Fruit fly (Drosophila melanogaster) S2 (cell line): Measurements from ENCODE around the gene O-fut2.

Experiments used
- CG8478 ChIP-seq: fragments of >200 bp; optimal IDR thresholded peaks from 2 replicates; lab custom pipeline; 2018
- CTCF ChIP-seq, 2 experiments: fragments of >200 bp; optimal IDR thresholded peaks; 2 replicates each; lab custom pipeline; 2018

Gene O-fut2

DNA sequence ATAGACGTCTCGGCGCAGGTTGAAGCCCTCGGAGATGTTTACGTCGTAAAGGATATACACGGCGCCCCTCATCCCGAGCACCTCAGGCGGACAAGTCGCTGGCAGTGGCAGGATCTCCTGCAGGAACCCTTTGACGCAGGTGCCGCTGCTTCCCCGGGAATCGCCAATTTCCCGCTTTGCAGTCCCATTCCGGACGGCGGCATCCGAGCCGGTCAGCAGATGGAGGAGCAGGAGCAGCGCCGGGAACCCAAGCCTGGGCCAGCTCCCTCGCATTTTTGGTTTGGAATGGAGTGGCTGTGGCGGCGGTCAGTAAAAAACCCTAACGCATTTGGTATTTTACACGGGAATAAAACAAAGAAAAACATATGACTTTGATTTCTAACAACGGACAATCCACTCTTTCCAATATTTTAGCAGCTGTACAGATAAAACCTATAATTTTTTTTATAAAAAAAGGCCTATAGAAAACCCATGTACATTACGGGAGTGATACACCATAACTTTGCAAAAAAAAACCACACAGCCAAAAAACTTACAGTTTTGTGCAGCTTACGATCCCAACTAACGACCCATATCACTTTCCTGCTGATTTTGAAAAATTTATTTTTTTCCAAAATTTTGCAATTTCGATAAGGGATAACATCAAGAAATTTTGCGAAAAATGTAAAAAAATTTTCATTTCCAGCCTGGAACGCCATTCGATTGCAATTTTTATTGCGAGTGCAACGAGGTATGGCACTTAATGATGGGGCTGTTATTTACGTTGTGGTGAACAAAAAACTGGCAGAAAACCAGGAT, at the start of gene O-fut2, which contains the start of gene CG14777:
Gene O-fut2 (minus strand): TSS at position 290 of the 798 bp plus-strand sequence.
Gene CG14777 (plus strand): TSS at position 428 of the 798 bp plus-strand sequence.
- TF ChIP-seq CTCF (optimal IDR thresholded peaks at IDR 0.05; lab: Kevin White, UChicago) (no peak), CG8478 (no peak)

- no peak for TF ChIP-seq CG8478
- no peak for TF ChIP-seq CTCF (optimal IDR thresholded peaks at IDR 0.05; lab: Kevin White, UChicago)
These were observed 48.1 kb upstream of the O-fut2 start for dm6 chrX:1513865-1514264.

dm6 chrX:1512753-1513226, 47.0 kb upstream of the O-fut2 start, which contains the start of gene CG14795:
Gene CG14795, minus strand, starts transcription at chrX:1512803.
- TF ChIP-seq CTCF (optimal IDR thresholded peaks at IDR 0.05; lab: Kevin White, UChicago): peak; percentile 67 to 70
- TF ChIP-seq CG8478: no peak

dm6 chrX:1508241-1508823, 42.5 kb upstream of the O-fut2 start:
- TF ChIP-seq CTCF (optimal IDR thresholded peaks at IDR 0.05; lab: Kevin White, UChicago): no peak
- TF ChIP-seq CG8478: no peak

DNA sequence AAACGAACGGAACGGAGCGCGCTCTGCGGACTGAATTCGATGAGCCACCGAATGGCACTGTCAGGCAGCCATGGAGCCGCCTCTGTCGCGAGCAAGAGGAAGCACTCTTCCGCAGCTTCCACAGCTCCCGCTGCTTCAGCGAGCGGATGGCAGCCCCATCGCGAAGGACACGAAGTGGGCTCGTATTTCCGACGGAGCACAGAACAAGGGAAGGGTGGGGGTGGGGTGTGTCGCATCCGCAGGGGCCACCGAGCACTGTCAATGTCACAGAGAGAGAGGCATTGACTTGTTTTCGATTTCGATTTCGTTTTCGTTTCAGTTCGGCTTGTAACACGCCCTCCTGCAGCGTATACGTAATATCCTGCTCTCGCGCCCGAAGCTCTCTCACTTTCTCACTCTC, 42.0 kb upstream of the O-fut2 start, which contains the start of gene Nmdar2:
Gene Nmdar2 (minus strand): TSS at position 59 of the 400 bp plus-strand sequence.
- TF ChIP-seq CG8478 (no peak), CTCF (optimal IDR thresholded peaks at IDR 0.05; lab: Kevin White, UChicago) (no peak)

DNA sequence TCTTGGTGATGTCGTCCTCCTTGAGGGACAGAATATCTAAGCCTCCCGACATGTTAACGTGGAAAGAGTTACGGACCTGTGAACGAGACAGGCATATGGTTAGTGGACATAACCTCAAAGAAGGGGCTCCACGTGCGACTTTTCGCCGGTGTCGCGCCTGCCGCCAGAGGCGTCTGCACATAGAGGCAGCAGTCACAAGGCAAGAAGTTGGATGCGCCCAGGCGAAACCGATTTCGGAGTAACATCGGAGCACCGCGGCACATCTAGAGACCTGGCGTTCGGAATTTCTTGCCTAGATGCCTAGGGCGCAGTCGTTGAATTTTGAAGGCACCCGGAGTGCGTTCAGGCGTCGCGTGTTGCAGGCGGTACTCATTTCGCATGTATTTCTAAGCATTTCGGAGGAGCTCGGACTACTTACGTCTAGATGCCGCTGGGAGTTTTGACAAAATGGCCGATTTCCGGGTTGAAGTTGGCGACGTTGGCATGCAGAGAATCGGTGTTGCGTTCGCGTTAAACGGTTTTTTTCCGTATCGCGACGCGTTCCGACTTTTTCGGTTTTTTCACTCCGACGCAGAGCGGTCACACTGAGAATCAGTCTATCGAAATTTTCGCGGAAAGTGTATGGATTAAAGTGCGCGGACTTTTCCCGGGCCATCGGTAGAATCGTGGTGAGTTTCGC, 17.2 kb upstream of the O-fut2 start, which contains the start of the genes sta and inc:
Gene sta (minus strand): TSS at position 574 of the 679 bp plus-strand sequence.
Gene inc (plus strand): TSS at position 640 of the 679 bp plus-strand sequence.
- TF ChIP-seq CG8478 (no peak), CTCF (optimal IDR thresholded peaks at IDR 0.05; lab: Kevin White, UChicago) (peak; percentile 23 to 47)

DNA sequence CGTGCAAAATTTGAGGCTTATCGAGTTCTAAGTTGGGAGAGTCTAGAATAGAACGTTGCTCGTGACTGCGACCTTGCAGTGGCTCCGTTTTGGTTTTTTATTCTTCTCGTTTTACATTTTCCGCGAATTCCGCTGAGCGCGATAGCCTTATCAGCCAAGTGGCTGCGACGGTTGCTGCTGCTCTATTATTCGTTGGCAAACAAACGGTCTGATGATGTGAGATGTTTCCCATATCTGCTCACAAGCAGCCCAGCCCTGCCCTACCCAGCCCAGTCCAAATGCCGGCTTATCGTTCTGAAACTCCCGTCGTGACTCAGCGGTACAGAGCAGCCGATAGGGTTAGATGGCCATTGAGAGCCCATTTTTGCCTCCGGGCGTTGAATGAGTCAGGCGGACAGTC, 14.6 kb upstream of the O-fut2 start:
- no peak for TF ChIP-seq CG8478
- no peak for TF ChIP-seq CTCF (optimal IDR thresholded peaks at IDR 0.05; lab: Kevin White, UChicago)

dm6 chrX:1478276-1479122, 12.7 kb upstream of the O-fut2 start, which contains the start of gene rush:
Gene rush, plus strand, starts transcription at chrX:1478552.
- no peak for TF ChIP-seq CTCF (optimal IDR thresholded peaks at IDR 0.05; lab: Kevin White, UChicago)
- no peak for TF ChIP-seq CG8478

dm6 chrX:1476848-1477247, 11.1 kb upstream of the O-fut2 start, which contains the start of the genes Rab27 and mei-38:
Gene Rab27, minus strand, starts transcription at chrX:1476974.
Gene mei-38, plus strand, starts transcription at chrX:1477063.
- TF ChIP-seq CG8478 (no peak), CTCF (optimal IDR thresholded peaks at IDR 0.05; lab: Kevin White, UChicago) (peak in 1 of 2 experiments; percentile 6)

- TF ChIP-seq CG8478 (no peak), CTCF (optimal IDR thresholded peaks at IDR 0.05; lab: Kevin White, UChicago) (no peak)
These were observed 10.6 kb upstream of the O-fut2 start for dm6 chrX:1476436-1476835.

DNA sequence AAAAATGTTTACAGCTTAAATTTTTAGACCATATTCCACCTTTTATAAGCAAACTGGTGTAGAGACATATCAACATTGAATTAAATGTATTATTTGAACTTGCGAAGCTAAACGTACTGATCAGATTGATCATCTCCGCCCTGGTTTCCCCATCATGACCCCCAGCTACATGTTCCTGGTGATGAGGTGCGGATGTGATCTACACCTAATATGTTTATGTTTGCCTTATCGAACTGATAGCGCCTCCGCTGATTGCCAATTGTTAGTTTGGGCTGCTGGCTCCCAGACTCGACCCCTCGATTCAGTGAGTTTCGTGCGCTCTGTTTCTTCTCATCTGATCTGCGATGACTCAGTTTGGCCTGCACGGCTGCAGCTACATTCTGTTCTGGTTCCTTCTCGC, 6.4 kb upstream of the O-fut2 start, which contains the start of gene CG14780:
Gene CG14780 (plus strand): TSS at position 301 of the 400 bp plus-strand sequence.
- TF ChIP-seq CG8478: no peak
- no peak for TF ChIP-seq CTCF (optimal IDR thresholded peaks at IDR 0.05; lab: Kevin White, UChicago)

DNA sequence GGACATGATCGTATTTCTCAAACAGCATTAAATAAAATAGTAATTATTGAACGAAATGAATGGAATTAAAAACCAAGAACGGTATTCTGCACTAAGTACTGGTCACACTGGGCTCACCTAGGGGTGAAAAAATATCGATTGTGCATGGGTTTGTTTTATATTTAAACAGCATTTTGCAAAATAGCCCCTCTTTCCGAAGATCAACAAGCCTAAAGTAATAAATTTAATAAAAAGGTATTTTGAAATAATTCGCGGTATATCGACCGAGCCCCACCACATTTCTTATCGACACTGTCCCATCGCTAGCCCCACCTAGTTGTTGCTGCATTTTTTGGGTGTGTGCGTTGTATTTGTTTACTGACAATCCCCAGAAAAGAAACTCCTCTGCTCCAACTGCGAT, 4.8 kb upstream of the O-fut2 start, which contains the start of gene pck:
Gene pck (plus strand): TSS at position 105 of the 400 bp plus-strand sequence.
- no peak for TF ChIP-seq CG8478
- no peak for TF ChIP-seq CTCF (optimal IDR thresholded peaks at IDR 0.05; lab: Kevin White, UChicago)

DNA sequence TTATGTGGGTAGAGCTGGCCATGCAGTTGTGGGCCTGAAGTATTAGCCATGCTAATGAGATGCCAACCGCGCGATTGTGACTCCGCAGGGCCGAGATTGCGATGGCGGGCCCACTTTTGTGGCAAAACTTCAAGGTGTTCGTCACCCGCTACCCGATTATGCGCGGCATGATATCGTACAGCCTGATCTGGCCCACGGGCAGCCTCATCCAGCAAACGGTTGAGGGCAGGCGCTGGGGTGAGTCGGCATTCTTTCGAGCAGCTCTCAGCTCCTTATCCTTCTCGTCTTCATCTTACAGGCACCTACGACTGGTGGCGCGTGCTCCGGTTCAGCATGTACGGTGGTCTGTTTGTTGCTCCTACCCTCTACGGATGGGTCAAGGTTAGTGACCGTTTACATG, 3.9 kb upstream of the O-fut2 start, which contains the start of gene CG32808:
Gene CG32808 (minus strand): TSS at position 101 of the 400 bp plus-strand sequence.
- TF ChIP-seq CTCF (optimal IDR thresholded peaks at IDR 0.05; lab: Kevin White, UChicago) (no peak), CG8478 (no peak)

- TF ChIP-seq CG8478 (no peak), CTCF (optimal IDR thresholded peaks at IDR 0.05; lab: Kevin White, UChicago) (no peak)
These were observed 1.5 kb upstream of the O-fut2 start, which contains the start of gene CG14778 for dm6 chrX:1467382-1467592. Gene CG14778, plus strand, starts transcription at chrX:1467493.
